Worm (Caenorhabditis elegans): ENCODE data around the gene C06C6.7.

The C06C6.7 gene

ce11 chrV:16041412-16041811, 49.5 kb downstream of the C06C6.7 start:
- TF ChIP-seq nhr-25 (tag; optimal IDR thresholded peaks at IDR 0.05): no peak
- no peak for TF ChIP-seq jun-1 (tag; optimal IDR thresholded peaks at IDR 0.05)
- no peak for TF ChIP-seq nhr-23 (tag; optimal IDR thresholded peaks at IDR 0.05)
- TF ChIP-seq mdl-1 (tag; optimal IDR thresholded peaks at IDR 0.05): no peak
- TF ChIP-seq nfya-1 (tag; optimal IDR thresholded peaks at IDR 0.05; ENCODE audit: insufficient read depth): no peak
- no peak for TF ChIP-seq nhr-28 (tag; optimal IDR thresholded peaks at IDR 0.05)
- TF ChIP-seq fkh-2 (tag; optimal IDR thresholded peaks at IDR 0.05): no peak
- no peak for TF ChIP-seq eor-1 (tag; optimal IDR thresholded peaks at IDR 0.05)
- TF ChIP-seq daf-12 (tag; optimal IDR thresholded peaks at IDR 0.05): no peak

- peak; percentile 34 for TF ChIP-seq nhr-25 (tag; optimal IDR thresholded peaks at IDR 0.05)
Observed at ce11 chrV:16041925-16042742, 50.2 kb downstream of the C06C6.7 start, which contains the start of the genes his-2 and his-1. TSS of gene his-2 (minus strand) at chrV:16042283. TSS of gene his-1 (plus strand) at chrV:16042520.

ce11 chrV:16042743-16043014, 50.7 kb downstream of the C06C6.7 start:
- no peak for TF ChIP-seq nhr-25 (tag; optimal IDR thresholded peaks at IDR 0.05)
- no peak for TF ChIP-seq nhr-237 (tag; optimal IDR thresholded peaks at IDR 0.05)
- no peak for TF ChIP-seq daf-12 (tag; optimal IDR thresholded peaks at IDR 0.05)
- no peak for TF ChIP-seq zag-1 (tag; optimal IDR thresholded peaks at IDR 0.05)
- TF ChIP-seq nfya-1 (tag; optimal IDR thresholded peaks at IDR 0.05; ENCODE audit: insufficient read depth): no peak
- no peak for TF ChIP-seq unc-39 (tag; optimal IDR thresholded peaks at IDR 0.05)
- no peak for TF ChIP-seq skn-1 (tag; optimal IDR thresholded peaks at IDR 0.05)
- TF ChIP-seq elt-1 (tag; optimal IDR thresholded peaks at IDR 0.05): no peak
- TF ChIP-seq ama-1 (optimal IDR thresholded peaks at IDR 0.05): no peak
- TF ChIP-seq ceh-28 (tag; optimal IDR thresholded peaks at IDR 0.05): no peak
- no peak for TF ChIP-seq nhr-67 (tag; optimal IDR thresholded peaks at IDR 0.05)
- TF ChIP-seq unc-62 (GFP tag; optimal IDR thresholded peaks at IDR 0.05): no peak

- TF ChIP-seq pha-4 (tag; optimal IDR thresholded peaks at IDR 0.05): peak; percentile 28
- no peak for TF ChIP-seq nhr-25 (tag; optimal IDR thresholded peaks at IDR 0.05)
- no peak for TF ChIP-seq ceh-82 (tag; optimal IDR thresholded peaks at IDR 0.05)
- peak; percentile 53 for TF ChIP-seq pqm-1 (tag; optimal IDR thresholded peaks at IDR 0.05)
- peak; percentile 81 for TF ChIP-seq elt-2 (tag; optimal IDR thresholded peaks at IDR 0.05)
- no peak for TF ChIP-seq lin-15B (tag; optimal IDR thresholded peaks at IDR 0.05)
- no peak for TF ChIP-seq jun-1 (tag; optimal IDR thresholded peaks at IDR 0.05)
- no peak for TF ChIP-seq nhr-77 (tag; optimal IDR thresholded peaks at IDR 0.05)
Observed at ce11 chrV:16043686-16044085, 51.7 kb downstream of the C06C6.7 start.

Data from whole organism, L3 larva.